Worm (Caenorhabditis elegans) whole organism, young adult: ENCODE results near the gene T11G6.3.

Source experiments
- T07F8.4 ChIP-seq: sonication (generic microtip); optimal IDR thresholded peaks from 2 replicates; lab custom pipeline; 2016; ENCODE audit warnings: mild to moderate bottlenecking, missing genetic modification characterization, moderate library complexity, missing compliant biosample characterization
- bed-2 ChIP-seq: fragments of 200-800 bp; sonication (Bioruptor generic); IDR thresholded peaks from 2 replicates; pipeline ENCODE4 v1.3.6; 2022; ENCODE audit warnings: missing genetic modification reagents, missing genetic modification characterization, missing compliant biosample characterization
- cebp-2 ChIP-seq: fragments of 200-800 bp; sonication (Bioruptor generic); IDR thresholded peaks from 2 replicates; pipeline ENCODE4 v1.3.6; 2022; ENCODE audit warnings: missing genetic modification characterization, missing compliant biosample characterization
- efl-1 ChIP-seq: fragments of 150-350 bp; optimal IDR thresholded peaks from 2 replicates; lab custom pipeline; 2014; ENCODE audit warnings: missing biosample characterization, missing genetic modification reagents, missing genetic modification characterization
- egl-18 ChIP-seq: fragments of 200-800 bp; sonication (Bioruptor generic); IDR thresholded peaks from 2 replicates; pipeline ENCODE4 v1.3.6; 2022; ENCODE audit warnings: missing genetic modification reagents, missing genetic modification characterization, missing compliant biosample characterization
- egl-44 ChIP-seq: fragments of 200-800 bp; sonication (Bioruptor generic); IDR thresholded peaks from 2 replicates; pipeline ENCODE4 v1.3.6; 2022; ENCODE audit warnings: missing genetic modification reagents, missing genetic modification characterization, missing compliant biosample characterization
- ets-4 ChIP-seq: fragments of 200-800 bp; sonication (Bioruptor generic); optimal IDR thresholded peaks from 2 replicates; lab custom pipeline; 2018; ENCODE audit warnings: mild to moderate bottlenecking, missing genetic modification characterization, missing compliant biosample characterization
- lsl-1 ChIP-seq: fragments of 200-800 bp; sonication (Bioruptor generic); optimal IDR thresholded peaks from 2 replicates; lab custom pipeline; 2018; ENCODE audit warnings: mild to moderate bottlenecking, missing genetic modification characterization, moderate library complexity, missing compliant biosample characterization
- madf-3 ChIP-seq: fragments of 200-800 bp; sonication (Bioruptor generic); IDR thresholded peaks from 2 replicates; pipeline ENCODE4 v1.3.6; 2022; ENCODE audit warnings: missing genetic modification reagents, missing genetic modification characterization, missing compliant biosample characterization
- mcd-1 ChIP-seq: fragments of 200-800 bp; sonication (Bioruptor generic); IDR thresholded peaks from 2 replicates; pipeline ENCODE4 v1.3.6; 2022; ENCODE audit warnings: missing genetic modification reagents, missing genetic modification characterization, missing compliant biosample characterization
- pha-4 ChIP-seq: fragments of 150-350 bp; sonication (generic microtip); optimal IDR thresholded peaks from 2 replicates; lab custom pipeline; 2014; ENCODE audit warnings: missing biosample characterization, missing genetic modification reagents, missing genetic modification characterization
- unc-62 ChIP-seq: fragments of 150-350 bp; optimal IDR thresholded peaks from 2 replicates; lab custom pipeline; 2014; ENCODE audit warnings: missing biosample characterization, missing genetic modification reagents, missing genetic modification characterization
- zfh-2 ChIP-seq: fragments of 200-800 bp; sonication (Bioruptor generic); conservative IDR thresholded peaks from 2 replicates; pipeline ENCODE4 v1.3.6; 2022; ENCODE audit warnings: missing genetic modification reagents, missing genetic modification characterization, missing compliant biosample characterization

DNA sequence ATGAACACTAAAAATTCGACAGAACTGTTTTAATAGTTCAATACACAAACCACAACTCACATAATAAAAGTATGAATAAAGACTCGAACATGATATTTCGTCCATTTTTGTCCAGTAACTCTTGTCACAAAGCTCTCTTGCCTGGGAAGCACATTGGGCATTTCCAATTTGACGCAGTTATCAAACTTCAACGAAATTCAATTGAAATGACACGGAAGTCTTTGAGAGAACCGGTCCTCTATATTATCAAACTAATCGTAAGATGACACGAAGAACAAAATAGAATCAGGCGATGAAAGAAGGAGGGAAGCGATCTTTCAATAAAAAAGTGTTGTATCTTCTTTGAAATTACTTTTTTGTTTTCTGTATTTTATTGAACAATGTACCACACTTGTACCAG lies at the start of gene T11G6.3:
- no peak for TF ChIP-seq unc-62 (GFP tag; lab: Kevin White, UChicago)
- no peak for TF ChIP-seq cebp-2 (GFP tag; lab: Robert Waterston, UW)
- TF ChIP-seq ets-4 (GFP tag; lab: Kevin White, UChicago), result no peak
- no peak for TF ChIP-seq lsl-1 (GFP tag; lab: Kevin White, UChicago)
- TF ChIP-seq pha-4 (tag; lab: Kevin White, UChicago), result no peak
- no peak for TF ChIP-seq bed-2 (GFP tag; lab: Robert Waterston, UW)
- TF ChIP-seq zfh-2 (GFP tag; lab: Robert Waterston, UW), result no peak
- no peak for TF ChIP-seq egl-44 (GFP tag; lab: Robert Waterston, UW)
- no peak for TF ChIP-seq egl-18 (GFP tag; lab: Robert Waterston, UW)
- TF ChIP-seq madf-3, result no peak
- TF ChIP-seq mcd-1, result no peak
- no peak for TF ChIP-seq efl-1 (GFP tag; lab: Kevin White, UChicago)
- TF ChIP-seq T07F8.4 (tag; lab: Kevin White, UChicago), result no peak
